Worm (Caenorhabditis elegans) whole organism, L4/young adult: ENCODE data around the gene B0432.1.

Experiments
- W03F9.2 ChIP-seq: fragments of 150-350 bp; optimal IDR thresholded peaks from 2 replicates; lab custom pipeline; 2014; ENCODE audit warnings: missing biosample characterization, missing genetic modification characterization
- dao-5 ChIP-seq: sonication (generic microtip); optimal IDR thresholded peaks from 2 replicates; lab custom pipeline; 2016; ENCODE audit warnings: missing genotype, missing genetic modification characterization, moderate library complexity, missing compliant biosample characterization
- him-1 ChIP-seq: sonication (generic microtip); optimal IDR thresholded peaks from 2 replicates; lab custom pipeline; 2016; ENCODE audit warnings: missing genotype, missing genetic modification reagents, missing genetic modification characterization, missing compliant biosample characterization

DNA sequence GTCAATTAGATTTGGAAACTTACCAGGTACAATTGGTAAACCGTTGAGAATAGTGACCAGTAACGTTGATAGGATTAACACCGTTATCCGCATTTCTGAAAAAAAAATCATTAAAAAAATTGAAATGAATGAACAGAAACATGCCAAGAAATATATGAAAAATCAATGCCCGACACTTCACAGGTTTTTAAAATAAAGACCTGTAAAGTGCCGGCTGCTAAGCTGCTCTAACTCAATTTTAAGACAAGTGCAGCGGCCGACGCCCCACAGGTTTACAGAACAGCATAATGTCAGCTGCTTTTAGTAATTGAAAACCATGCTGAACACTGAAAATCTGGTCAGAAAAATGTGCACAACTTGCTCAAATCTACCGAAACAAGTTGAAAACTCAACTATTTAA lies 35.2 kb downstream of the B0432.1 start, which contains the start of gene cbn-1:
- no peak for TF ChIP-seq dao-5 (tag; lab: Kevin White, UChicago)
- no peak for TF ChIP-seq W03F9.2
- no peak for TF ChIP-seq him-1 (tag; lab: Kevin White, UChicago)
